Worm (Caenorhabditis elegans): Measurements from ENCODE around the gene idpp-12.
A peak's percentile ranks its signal among the peaks of the same experiment; 100 is the strongest.

Gene idpp-12

DNA sequence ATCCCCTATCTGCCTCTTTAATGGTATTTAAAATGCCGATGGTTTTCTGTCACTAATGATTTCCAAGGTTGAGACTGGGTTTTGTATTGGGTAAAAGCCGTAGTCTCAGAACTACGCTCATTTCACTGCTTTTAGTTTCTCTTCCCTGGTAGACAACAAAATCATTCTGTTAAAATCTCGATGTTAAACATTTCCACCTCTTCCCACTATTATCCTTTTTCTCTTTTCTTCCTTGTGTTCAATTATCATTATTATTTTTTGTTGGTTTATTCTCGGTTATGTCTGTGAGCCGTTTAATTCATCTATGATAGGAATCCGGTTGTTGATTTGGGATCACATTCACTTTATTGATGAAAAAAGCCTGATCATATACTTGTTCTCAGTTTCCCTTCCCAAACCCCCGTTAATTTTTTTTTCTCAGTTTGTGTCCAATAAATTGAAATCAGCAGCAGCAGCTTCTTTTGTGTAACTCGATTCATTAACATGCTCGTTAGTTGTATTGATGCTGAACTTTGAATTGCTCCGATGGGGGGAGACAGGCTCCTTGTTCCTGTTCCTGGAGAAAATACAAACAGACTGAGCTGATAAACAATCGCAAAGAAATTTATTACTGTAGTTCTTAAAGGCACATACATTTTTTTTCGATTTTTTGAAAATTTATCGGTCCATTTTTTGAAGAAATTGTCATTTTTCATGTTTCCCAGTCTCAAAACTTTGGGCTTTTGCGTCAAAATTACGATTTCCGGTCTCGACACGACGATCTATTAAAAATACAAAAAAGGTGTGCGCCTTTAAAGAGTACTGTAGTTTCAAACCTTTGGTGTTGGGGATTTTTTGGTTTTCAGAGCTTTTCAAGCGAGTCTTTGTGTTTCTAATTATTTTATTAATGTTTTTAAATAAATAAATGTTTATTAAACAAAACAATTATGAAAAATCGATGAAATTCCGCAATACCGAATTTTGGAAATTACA is 6.9 kb upstream of the idpp-12 start (continued):
- TF ChIP-seq ekl-4 (GFP tag; IDR thresholded peaks at IDR 0.05): no peak; the same call in 1 of the 2 replicates
- peak; percentile 62 for TF ChIP-seq ceh-79 (tag; optimal IDR thresholded peaks at IDR 0.05)
- no peak for TF ChIP-seq lin-40 (tag; optimal IDR thresholded peaks at IDR 0.05)
- peak; percentile 61; the same call in 1 of the 2 replicates for TF ChIP-seq Y53G8AR.9 (GFP tag; conservative IDR thresholded peaks at IDR 0.05)
- TF ChIP-seq aptf-2 (GFP tag; conservative IDR thresholded peaks at IDR 0.05): no peak
- no peak for TF ChIP-seq lir-1 (GFP tag; conservative IDR thresholded peaks at IDR 0.05)
- peak; percentile 22; the same call in 1 of the 2 replicates for TF ChIP-seq F39B2.1 (GFP tag; IDR thresholded peaks at IDR 0.05)
- 0 out of 2 replicates have a peak, but pooled peaks have one; percentile 6 for TF ChIP-seq madf-3 (GFP tag; IDR thresholded peaks at IDR 0.05)
- TF ChIP-seq K11D2.4 (GFP tag; IDR thresholded peaks at IDR 0.05): no peak
- no peak for TF ChIP-seq attf-3 (GFP tag; conservative IDR thresholded peaks at IDR 0.05)
- TF ChIP-seq ztf-22 (GFP tag; optimal IDR thresholded peaks at IDR 0.05): no peak
- no peak for TF ChIP-seq ztf-18 (tag; optimal IDR thresholded peaks at IDR 0.05)
- TF ChIP-seq nhr-80 (tag; optimal IDR thresholded peaks at IDR 0.05): no peak
- peak; percentile 82 for TF ChIP-seq B0336.3 (GFP tag; IDR thresholded peaks at IDR 0.05)
- TF ChIP-seq mcd-1 (GFP tag; IDR thresholded peaks at IDR 0.05): peak; percentile 55
- peak; percentile 59; the same call in 1 of the 2 replicates for TF ChIP-seq lin-26 (GFP tag; IDR thresholded peaks at IDR 0.05)
- no peak for TF ChIP-seq ztf-25 (GFP tag; IDR thresholded peaks at IDR 0.05)
- TF ChIP-seq bed-1 (GFP tag; IDR thresholded peaks at IDR 0.05): no peak
- TF ChIP-seq dox-1 (GFP tag; IDR thresholded peaks at IDR 0.05): no peak
- no peak for TF ChIP-seq cebp-2 (GFP tag; IDR thresholded peaks at IDR 0.05)
- TF ChIP-seq madf-6 (GFP tag; IDR thresholded peaks at IDR 0.05): peak; percentile 65
- TF ChIP-seq die-1 (tag; optimal IDR thresholded peaks at IDR 0.05): peak; percentile 41
- peak; percentile 39 for TF ChIP-seq atf-7 (tag; optimal IDR thresholded peaks at IDR 0.05)
- TF ChIP-seq him-1 (tag; optimal IDR thresholded peaks at IDR 0.05): no peak
- TF ChIP-seq ceh-40 (GFP tag; IDR thresholded peaks at IDR 0.05): no peak
- TF ChIP-seq zfh-2 (GFP tag; conservative IDR thresholded peaks at IDR 0.05): no peak
- TF ChIP-seq ama-1 (optimal IDR thresholded peaks at IDR 0.05): no peak
- peak in 1 of 2 experiments; percentile 79 for TF ChIP-seq ama-1 (GFP tag; optimal IDR thresholded peaks at IDR 0.05)
- TF ChIP-seq lsl-1 (GFP tag; optimal IDR thresholded peaks at IDR 0.05): peak; percentile 57
- TF ChIP-seq mes-4 (tag; optimal IDR thresholded peaks at IDR 0.05): peak; percentile 50
- TF ChIP-seq snpc-3.4 (tag; optimal IDR thresholded peaks at IDR 0.05): peak; percentile 4
- TF ChIP-seq aptf-3 (GFP tag; IDR thresholded peaks at IDR 0.05): 0 out of 2 replicates have a peak, but pooled peaks have one; percentile 77
- TF ChIP-seq gei-17 (GFP tag; optimal IDR thresholded peaks at IDR 0.05): no peak
- peak; percentile 55 for TF ChIP-seq lin-54 (GFP tag; optimal IDR thresholded peaks at IDR 0.05)

DNA sequence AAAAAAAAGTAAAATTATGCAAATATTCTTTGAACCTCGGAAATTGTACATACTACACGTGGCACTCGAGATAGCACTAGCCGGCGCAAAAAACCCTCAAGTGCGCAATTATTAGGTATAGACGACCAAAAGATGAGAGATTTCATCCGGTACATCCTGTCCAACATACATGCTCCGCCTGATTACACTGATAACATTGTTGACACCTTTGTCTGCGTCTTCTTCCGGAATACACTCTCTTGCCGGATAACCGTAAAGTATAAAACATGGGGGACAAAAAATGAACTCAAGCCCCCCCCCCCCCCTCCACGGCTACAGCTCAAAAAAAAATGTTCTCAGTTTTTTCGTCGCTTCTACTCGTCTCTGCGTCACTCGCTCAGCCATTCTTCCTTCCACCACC is 5.5 kb upstream of the idpp-12 start, which contains the start of gene W08E12.6:
W08E12.6 (plus strand) TSS at position 301 of the 400 bp plus-strand sequence.
- no peak for TF ChIP-seq Y67H2A.10 (GFP tag; conservative IDR thresholded peaks at IDR 0.05)
- TF ChIP-seq snpc-4 (GFP tag; optimal IDR thresholded peaks at IDR 0.05): no peak
- no peak for TF ChIP-seq snpc-4 (tag; optimal IDR thresholded peaks at IDR 0.05)
- TF ChIP-seq attf-6 (GFP tag; IDR thresholded peaks at IDR 0.05): no peak
- no peak for TF ChIP-seq tbx-9 (tag; optimal IDR thresholded peaks at IDR 0.05; ENCODE audit: borderline replicate concordance)
